Worm (Caenorhabditis elegans) whole organism, mixed stage, embryonic: ENCODE measurements around the gene str-33.

Source experiments
- blmp-1 ChIP-seq: fragments of 150-350 bp; optimal IDR thresholded peaks from 2 replicates; lab custom pipeline; 2014; ENCODE audit warnings: missing biosample characterization, missing genetic modification characterization
- ceh-39 ChIP-seq: fragments of 150-350 bp; optimal IDR thresholded peaks from 2 replicates; lab custom pipeline; 2014; ENCODE audit warnings: missing biosample characterization, missing genetic modification characterization
- cnd-1 ChIP-seq: fragments of 200-800 bp; sonication (Bioruptor generic); optimal IDR thresholded peaks from 2 replicates; lab custom pipeline; 2018; ENCODE audit warnings: mild to moderate bottlenecking, missing genetic modification characterization, missing compliant biosample characterization
- lin-13 ChIP-seq: fragments of 150-350 bp; optimal IDR thresholded peaks from 2 replicates; lab custom pipeline; 2014; ENCODE audit warnings: missing biosample characterization, missing genetic modification characterization
- nhr-12 ChIP-seq: fragments of 150-350 bp; optimal IDR thresholded peaks from 2 replicates; lab custom pipeline; 2014; ENCODE audit warnings: missing biosample characterization, missing genetic modification characterization
- nhr-237 ChIP-seq: fragments of 150-350 bp; optimal IDR thresholded peaks from 2 replicates; lab custom pipeline; 2014; ENCODE audit warnings: missing biosample characterization, missing genetic modification characterization
- pha-4 ChIP-seq: fragments of 150-350 bp; optimal IDR thresholded peaks from 2 replicates; lab custom pipeline; 2018; ENCODE audit warnings: missing biosample characterization, missing genetic modification reagents, missing genetic modification characterization
- sptf-1 ChIP-seq: sonication (generic microtip); optimal IDR thresholded peaks from 2 replicates; lab custom pipeline; 2017; ENCODE audit warnings: mild to moderate bottlenecking, missing genetic modification characterization, moderate library complexity, missing compliant biosample characterization
- unc-120 ChIP-seq: sonication (generic microtip); optimal IDR thresholded peaks from 2 replicates; lab custom pipeline; 2017; ENCODE audit warnings: missing genetic modification characterization, missing compliant biosample characterization; ENCODE audit not compliant: poor library complexity, severe bottlenecking
- unc-39 ChIP-seq: fragments of 150-350 bp; optimal IDR thresholded peaks from 2 replicates; lab custom pipeline; 2014; ENCODE audit warnings: missing biosample characterization, missing genetic modification characterization
- unc-62 ChIP-seq: fragments of 150-350 bp; optimal IDR thresholded peaks from 2 replicates; lab custom pipeline; 2014; ENCODE audit warnings: missing biosample characterization, missing genetic modification reagents, missing genetic modification characterization
- ztf-11 ChIP-seq: fragments of 150-350 bp; optimal IDR thresholded peaks from 2 replicates; lab custom pipeline; 2014; ENCODE audit warnings: missing biosample characterization, missing genetic modification characterization

- TF ChIP-seq cnd-1: no peak
- no peak for TF ChIP-seq unc-62 (GFP tag; lab: Kevin White, UChicago)
- no peak for TF ChIP-seq nhr-237
- no peak for TF ChIP-seq lin-13 (tag; lab: Kevin White, UChicago)
- TF ChIP-seq pha-4 (tag; lab: Kevin White, UChicago): no peak
- TF ChIP-seq unc-39 (tag; lab: Kevin White, UChicago): no peak
- no peak for TF ChIP-seq blmp-1 (tag; lab: Kevin White, UChicago)
- no peak for TF ChIP-seq ztf-11 (tag; lab: Kevin White, UChicago)
- no peak for TF ChIP-seq unc-120 (tag; lab: Kevin White, UChicago)
- no peak for TF ChIP-seq sptf-1 (tag; lab: Kevin White, UChicago)
- TF ChIP-seq nhr-12 (tag; lab: Kevin White, UChicago): no peak
- no peak for TF ChIP-seq ceh-39
Measured at ce11 chrV:2742298-2742697, 14.0 kb downstream of the str-33 start, which contains the start of gene srg-62.
